Fruit fly (Drosophila melanogaster) whole organism, embryonic: ENCODE data around the gene CG34244.

Experiments
- CG10147 ChIP-seq: fragments of 200-800 bp; sonication (Bioruptor generic); optimal IDR thresholded peaks from 2 replicates; lab custom pipeline; 2019; ENCODE audit warnings: missing biosample characterization, mild to moderate bottlenecking, missing genetic modification characterization, moderate library complexity
- CG1024 ChIP-seq: fragments of 200-800 bp; sonication (Bioruptor generic); IDR thresholded peaks from 2 replicates; pipeline ENCODE4 v1.3.6; 2022; ENCODE audit warnings: missing biosample characterization, missing genetic modification characterization
- CG10959 ChIP-seq: fragments of 200-800 bp; sonication (Bioruptor generic); IDR thresholded peaks from 2 replicates; pipeline ENCODE4 v1.3.6; 2022; ENCODE audit warnings: missing biosample characterization, missing genetic modification characterization
- CG11723 ChIP-seq: fragments of 200-800 bp; sonication (Bioruptor generic); optimal IDR thresholded peaks from 2 replicates; lab custom pipeline; 2017; ENCODE audit warnings: missing biosample characterization, mild to moderate bottlenecking, missing genetic modification characterization
- CG12942 ChIP-seq: fragments of 200-800 bp; sonication (Bioruptor generic); optimal IDR thresholded peaks from 3 replicates; lab custom pipeline; 2016; ENCODE audit warnings: missing biosample characterization, missing genetic modification characterization
- CG1603 ChIP-seq: fragments of 200-800 bp; sonication (Bioruptor generic); optimal IDR thresholded peaks from 2 replicates; lab custom pipeline; 2019; ENCODE audit warnings: missing biosample characterization, mild to moderate bottlenecking, missing genetic modification characterization, moderate library complexity
- CG16779 ChIP-seq: fragments of 200-800 bp; sonication (Bioruptor generic); IDR thresholded peaks from 2 replicates; pipeline ENCODE4 v1.3.6; 2022; ENCODE audit warnings: missing biosample characterization, missing genetic modification characterization
- CG18476 ChIP-seq: fragments of 200-800 bp; sonication (Bioruptor generic); optimal IDR thresholded peaks from 2 replicates; lab custom pipeline; 2016; ENCODE audit warnings: missing biosample characterization, mild to moderate bottlenecking, missing genetic modification characterization
- CG18764 ChIP-seq: fragments of 200-800 bp; sonication (Bioruptor generic); optimal IDR thresholded peaks from 3 replicates; lab custom pipeline; 2016; ENCODE audit warnings: missing biosample characterization, missing genetic modification characterization
- CG2678 ChIP-seq: fragments of 200-800 bp; sonication (Bioruptor generic); optimal IDR thresholded peaks from 3 replicates; lab custom pipeline; 2019; ENCODE audit warnings: missing biosample characterization, mild to moderate bottlenecking, missing genetic modification characterization, moderate library complexity
- CG30431 ChIP-seq: fragments of 200-800 bp; sonication (Bioruptor generic); optimal IDR thresholded peaks from 2 replicates; lab custom pipeline; 2017; ENCODE audit warnings: missing biosample characterization, missing genetic modification characterization
- CG32532 ChIP-seq: fragments of 200-800 bp; sonication (Bioruptor generic); IDR thresholded peaks from 2 replicates; pipeline ENCODE4 v1.3.6; 2022; ENCODE audit warnings: missing biosample characterization, missing genetic modification characterization
- CG3407 ChIP-seq: fragments of 200-800 bp; sonication (Bioruptor generic); optimal IDR thresholded peaks from 2 replicates; lab custom pipeline; 2018; ENCODE audit warnings: missing biosample characterization, mild to moderate bottlenecking, missing genetic modification characterization
- CG3847 ChIP-seq: fragments of 200-800 bp; sonication (Bioruptor generic); IDR thresholded peaks from 2 replicates; pipeline ENCODE4 v1.3.6; 2022; ENCODE audit warnings: missing biosample characterization, missing genetic modification characterization
- CG6765 ChIP-seq: fragments of 200-800 bp; sonication (Bioruptor generic); optimal IDR thresholded peaks from 3 replicates; lab custom pipeline; 2017; ENCODE audit warnings: missing biosample characterization, mild to moderate bottlenecking, missing genetic modification characterization
- CG7271 ChIP-seq: fragments of 200-800 bp; sonication (Bioruptor generic); optimal IDR thresholded peaks from 2 replicates; lab custom pipeline; 2018; ENCODE audit warnings: missing biosample characterization, mild to moderate bottlenecking, missing genetic modification characterization, moderate library complexity
- CG7372 ChIP-seq: fragments of 200-800 bp; sonication (Bioruptor generic); IDR thresholded peaks from 2 replicates; pipeline ENCODE4 v1.3.6; 2022; ENCODE audit warnings: missing biosample characterization, missing genetic modification characterization
- CG7839 ChIP-seq: fragments of 200-800 bp; sonication (Bioruptor generic); optimal IDR thresholded peaks from 3 replicates; lab custom pipeline; 2018; ENCODE audit warnings: missing biosample characterization, mild to moderate bottlenecking, missing genetic modification characterization, moderate library complexity
- CG7963 ChIP-seq: fragments of 200-800 bp; sonication (Bioruptor generic); IDR thresholded peaks from 3 replicates; pipeline ENCODE4 v1.3.6; 2022; ENCODE audit warnings: missing biosample characterization, missing genetic modification characterization; ENCODE audit not compliant: partially characterized antibody
- CG8924 ChIP-seq: fragments of 200-800 bp; optimal IDR thresholded peaks from 3 replicates; lab custom pipeline; 2019; ENCODE audit warnings: missing biosample characterization, mild to moderate bottlenecking, missing genetic modification characterization, moderate library complexity
- CG9215 ChIP-seq: fragments of 200-800 bp; sonication (Bioruptor generic); IDR thresholded peaks from 2 replicates; pipeline ENCODE4 v1.3.6; 2022; ENCODE audit warnings: missing biosample characterization, missing genetic modification characterization
- CG9609 ChIP-seq: fragments of 200-800 bp; sonication (Bioruptor generic); optimal IDR thresholded peaks from 3 replicates; lab custom pipeline; 2016; ENCODE audit warnings: missing biosample characterization, missing genetic modification characterization
- CoRest ChIP-seq: fragments of 200-800 bp; sonication (Bioruptor generic); optimal IDR thresholded peaks from 3 replicates; lab custom pipeline; 2018; ENCODE audit warnings: missing biosample characterization, mild to moderate bottlenecking, missing genetic modification characterization, moderate library complexity
- Eip74EF ChIP-seq, 2 experiments: fragments of 200-800 bp in 1 of 2; fragments of >200 bp in 1 of 2; sonication (Bioruptor generic) in 1 of 2; optimal IDR thresholded peaks; 2 replicates each; lab custom pipeline; 2017 to 2019; ENCODE audit warnings: missing biosample characterization in 2 of 2, missing genetic modification characterization in 2 of 2, mild to moderate bottlenecking in 1 of 2, moderate library complexity in 1 of 2
- Fer1 ChIP-seq: fragments of 200-800 bp; sonication (Bioruptor generic); optimal IDR thresholded peaks from 2 replicates; lab custom pipeline; 2017; ENCODE audit warnings: missing biosample characterization, mild to moderate bottlenecking, missing genetic modification characterization
- Hr3 ChIP-seq: fragments of 200-800 bp; sonication (Bioruptor generic); optimal IDR thresholded peaks from 3 replicates; lab custom pipeline; 2016; ENCODE audit warnings: missing biosample characterization, missing genetic modification characterization
- Hr51 ChIP-seq, 2 experiments: fragments of 200-800 bp; sonication (Bioruptor generic); optimal IDR thresholded peaks; 2 replicates in 1 of 2; 3 replicates in 1 of 2; lab custom pipeline; 2016 to 2018; ENCODE audit warnings: missing biosample characterization in 2 of 2, missing genetic modification characterization in 2 of 2, mild to moderate bottlenecking in 1 of 2, moderate library complexity in 1 of 2
- Med ChIP-seq: fragments of 200-800 bp; sonication (Bioruptor generic); peaks from one replicate; lab custom pipeline; 2016; ENCODE audit warnings: missing biosample characterization, missing genetic modification characterization, mild to moderate bottlenecking, inconsistent platforms, moderate library complexity
- NC2α ChIP-seq: fragments of 200-800 bp; sonication (Bioruptor generic); optimal IDR thresholded peaks from 2 replicates; lab custom pipeline; 2016; ENCODE audit warnings: missing biosample characterization, missing genetic modification characterization
- NK7.1 ChIP-seq: fragments of 200-800 bp; sonication (Bioruptor generic); optimal IDR thresholded peaks from 3 replicates; lab custom pipeline; 2016; ENCODE audit warnings: missing biosample characterization, missing genetic modification characterization
- Neu2 ChIP-seq: fragments of 200-800 bp; sonication (Bioruptor generic); optimal IDR thresholded peaks from 3 replicates; lab custom pipeline; 2016; ENCODE audit warnings: missing biosample characterization, missing genetic modification characterization, borderline replicate concordance
- Rx ChIP-seq: fragments of 200-800 bp; sonication (Bioruptor generic); IDR thresholded peaks from 2 replicates; pipeline ENCODE4 v1.3.6; 2022; ENCODE audit warnings: missing biosample characterization, missing genetic modification characterization
- Sox100B ChIP-seq: fragments of 200-800 bp; sonication (Bioruptor generic); optimal IDR thresholded peaks from 3 replicates; lab custom pipeline; 2018; ENCODE audit warnings: missing biosample characterization, mild to moderate bottlenecking, missing genetic modification characterization
- Tbp ChIP-seq: fragments of >200 bp; optimal IDR thresholded peaks from 2 replicates; lab custom pipeline; 2018; ENCODE audit warnings: missing biosample characterization, missing genetic modification characterization
- Xrp1 ChIP-seq: fragments of 200-800 bp; sonication (Bioruptor generic); IDR thresholded peaks from 2 replicates; pipeline ENCODE4 v1.3.6; 2022; ENCODE audit warnings: missing biosample characterization, missing genetic modification characterization
- bcd ChIP-seq: fragments of 200-800 bp; sonication (Bioruptor generic); optimal IDR thresholded peaks from 2 replicates; lab custom pipeline; 2017; ENCODE audit warnings: missing biosample characterization, mild to moderate bottlenecking, missing genetic modification characterization
- bsh ChIP-seq, 2 experiments: fragments of 200-800 bp; sonication (Bioruptor generic); optimal IDR thresholded peaks; 2 replicates each; lab custom pipeline; 2017 to 2018; ENCODE audit warnings: mild to moderate bottlenecking in 2 of 2, missing biosample characterization in 2 of 2, missing genetic modification characterization in 2 of 2, moderate library complexity in 1 of 2
- da ChIP-seq: fragments of 200-800 bp; sonication (Bioruptor generic); optimal IDR thresholded peaks from 2 replicates; lab custom pipeline; 2016; ENCODE audit warnings: missing biosample characterization, missing genetic modification characterization
- esg ChIP-seq: fragments of 200-800 bp; sonication (Bioruptor generic); conservative IDR thresholded peaks from 2 replicates; pipeline ENCODE4 v1.3.6; 2022; ENCODE audit warnings: missing biosample characterization, missing genetic modification characterization
- fd96Cb ChIP-seq: fragments of 200-800 bp; sonication (Bioruptor generic); optimal IDR thresholded peaks from 2 replicates; lab custom pipeline; 2018; ENCODE audit warnings: missing biosample characterization, mild to moderate bottlenecking, missing genetic modification characterization, moderate library complexity
- gce ChIP-seq: fragments of 200-800 bp; sonication (Bioruptor generic); IDR thresholded peaks from 3 replicates; pipeline ENCODE4 v1.3.6; 2022; ENCODE audit warnings: missing biosample characterization, missing genetic modification characterization
- klu ChIP-seq: fragments of 200-800 bp; sonication (Bioruptor generic); IDR thresholded peaks from 2 replicates; pipeline ENCODE4 v1.3.6; 2022; ENCODE audit warnings: missing biosample characterization, missing genetic modification characterization
- nmo ChIP-seq: fragments of 200-800 bp; sonication (Bioruptor generic); optimal IDR thresholded peaks from 2 replicates; lab custom pipeline; 2018; ENCODE audit warnings: missing biosample characterization, mild to moderate bottlenecking, missing genetic modification characterization, moderate library complexity
- nom ChIP-seq: fragments of 200-800 bp; sonication (Bioruptor generic); optimal IDR thresholded peaks from 2 replicates; lab custom pipeline; 2017; ENCODE audit warnings: missing biosample characterization, missing genetic modification characterization, mild to moderate bottlenecking, moderate library complexity, missing genetic modification reagents
- scrt ChIP-seq: fragments of 200-800 bp; sonication (Bioruptor generic); optimal IDR thresholded peaks from 2 replicates; lab custom pipeline; 2018; ENCODE audit warnings: missing biosample characterization, mild to moderate bottlenecking, missing genetic modification characterization, moderate library complexity
- trem ChIP-seq: fragments of 200-800 bp; optimal IDR thresholded peaks from 3 replicates; lab custom pipeline; 2019; ENCODE audit warnings: missing biosample characterization, mild to moderate bottlenecking, missing genetic modification characterization, moderate library complexity
- unc-4 ChIP-seq: fragments of 200-800 bp; sonication (Bioruptor generic); IDR thresholded peaks from 2 replicates; pipeline ENCODE4 v1.3.6; 2022; ENCODE audit warnings: missing biosample characterization, missing genetic modification characterization; ENCODE audit not compliant: partially characterized antibody
- wek ChIP-seq: fragments of 200-800 bp; sonication (Bioruptor generic); optimal IDR thresholded peaks from 3 replicates; lab custom pipeline; 2018; ENCODE audit warnings: missing biosample characterization, mild to moderate bottlenecking, missing genetic modification characterization, moderate library complexity
- wor ChIP-seq: fragments of 200-800 bp; sonication (Bioruptor generic); IDR thresholded peaks from 2 replicates; pipeline ENCODE4 v1.3.6; 2022; ENCODE audit warnings: missing biosample characterization, missing genetic modification characterization

CG34244 gene

DNA sequence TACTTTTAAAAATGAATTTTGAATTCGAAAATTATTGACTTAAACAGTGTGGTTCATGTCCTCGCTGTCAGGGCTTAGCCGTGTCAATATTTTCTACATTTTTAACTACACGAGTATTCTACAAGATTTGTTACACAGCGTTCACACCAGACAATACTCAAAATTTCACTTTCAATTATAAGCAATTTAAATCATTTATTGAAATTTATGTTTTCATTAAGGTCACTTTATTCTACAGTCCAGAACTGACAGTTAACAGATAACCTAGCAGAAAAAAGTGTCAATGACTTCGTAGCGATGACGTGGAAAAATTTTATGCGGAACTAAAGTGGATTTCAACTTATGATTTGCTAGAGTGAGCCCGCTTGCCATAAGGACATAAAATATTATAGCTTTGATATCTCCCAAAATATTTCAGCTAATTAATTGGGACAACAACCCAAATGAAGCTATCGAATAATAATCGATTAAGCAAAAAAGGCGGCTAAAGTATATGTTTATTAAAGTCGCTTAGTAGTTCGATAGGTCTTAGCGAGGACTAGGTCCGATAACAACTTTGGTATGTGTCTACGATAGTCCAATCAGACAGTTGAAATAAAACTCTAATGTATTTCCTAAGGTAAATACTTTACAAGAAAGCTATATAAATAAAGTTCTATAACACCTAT is 45.6 kb downstream of the CG34244 start:
- peak in 1 of 2 experiments; percentile 65 for TF ChIP-seq Hr51 (GFP tag; optimal IDR thresholded peaks at IDR 0.05; lab: Kevin White, UChicago)
- TF ChIP-seq trem (tag; lab: Kevin White, UChicago): peak; percentile 41
- no peak for TF ChIP-seq nom (GFP tag; lab: Kevin White, UChicago)
- TF ChIP-seq Hr3 (GFP tag; lab: Kevin White, UChicago): no peak
- TF ChIP-seq Sox100B: peak; percentile 26
- TF ChIP-seq CG7963: peak; percentile 67
- TF ChIP-seq CG1603 (tag; lab: Kevin White, UChicago): peak; percentile 34
- peak; percentile 60 for TF ChIP-seq CG7839 (tag; lab: Kevin White, UChicago)
- peak; percentile 21 for TF ChIP-seq CG18764 (GFP tag; lab: Kevin White, UChicago)
- TF ChIP-seq wek: no peak
- no peak for TF ChIP-seq CG11723
- TF ChIP-seq CG9215 (GFP tag; lab: Robert Waterston, UW): no peak
- peak; percentile 32 for TF ChIP-seq bcd (GFP tag; lab: Kevin White, UChicago)
- no peak for TF ChIP-seq nmo (GFP tag; lab: Kevin White, UChicago)
- TF ChIP-seq scrt: no peak
- TF ChIP-seq bsh (GFP tag; optimal IDR thresholded peaks at IDR 0.05; lab: Kevin White, UChicago): peak in 1 of 2 experiments; percentile 43
- TF ChIP-seq CG18476 (GFP tag; lab: Kevin White, UChicago): peak; percentile 51
- TF ChIP-seq klu (GFP tag; lab: Robert Waterston, UW): peak; percentile 65
- no peak for TF ChIP-seq Eip74EF (GFP tag; optimal IDR thresholded peaks at IDR 0.05; lab: Kevin White, UChicago)
- TF ChIP-seq CG10959: 0 out of 2 replicates have a peak, but pooled peaks have one; percentile 25
- no peak for TF ChIP-seq Tbp
- no peak for TF ChIP-seq CG30431 (GFP tag; lab: Kevin White, UChicago)
- no peak for TF ChIP-seq NK7.1 (GFP tag; lab: Kevin White, UChicago)
- TF ChIP-seq CG1024 (GFP tag; lab: Robert Waterston, UW): peak; percentile 31; the same call in 1 of the 2 replicates
- no peak for TF ChIP-seq CG7271 (tag; lab: Kevin White, UChicago)
- peak; percentile 43 for TF ChIP-seq CG8924 (tag; lab: Kevin White, UChicago)
- TF ChIP-seq CG12942 (GFP tag; lab: Kevin White, UChicago): peak; percentile 14
- no peak for TF ChIP-seq CG3407 (GFP tag; lab: Kevin White, UChicago)
- TF ChIP-seq CG2678 (tag; lab: Kevin White, UChicago): peak; percentile 0
- TF ChIP-seq CG16779 (GFP tag; lab: Robert Waterston, UW): no peak
- TF ChIP-seq CG7372 (GFP tag; lab: Robert Waterston, UW): peak; percentile 64; the same call in 1 of the 2 replicates
- TF ChIP-seq gce: 0 out of 3 replicates have a peak, but pooled peaks have one; percentile 61
- TF ChIP-seq CG3847 (GFP tag; lab: Robert Waterston, UW): peak; percentile 64
- peak; percentile 2 for TF ChIP-seq CG9609
- no peak for TF ChIP-seq NC2α
- TF ChIP-seq Xrp1 (GFP tag; lab: Robert Waterston, UW): peak; percentile 74
- no peak for TF ChIP-seq da (GFP tag; lab: Kevin White, UChicago)
- peak; percentile 87 for TF ChIP-seq CG32532 (GFP tag; lab: Robert Waterston, UW)
- no peak for TF ChIP-seq Neu2 (GFP tag; lab: Kevin White, UChicago)
- TF ChIP-seq unc-4 (GFP tag; lab: Robert Waterston, UW): no peak
- peak; percentile 64 for TF ChIP-seq fd96Cb
- TF ChIP-seq Fer1 (GFP tag; lab: Kevin White, UChicago): no peak
- TF ChIP-seq esg (GFP tag; lab: Robert Waterston, UW): peak; percentile 74
- peak; percentile 44 for TF ChIP-seq CoRest
- TF ChIP-seq wor (GFP tag; lab: Robert Waterston, UW): 0 out of 2 replicates have a peak, but pooled peaks have one; percentile 23
- TF ChIP-seq Rx: peak; percentile 57; the same call in 1 of the 2 replicates
- peak; percentile 37 for TF ChIP-seq CG10147 (GFP tag; lab: Kevin White, UChicago)
- TF ChIP-seq CG6765 (GFP tag; lab: Kevin White, UChicago): no peak
- TF ChIP-seq Med (GFP tag; lab: Kevin White, UChicago): peak; percentile 88
